Fruit fly (Drosophila melanogaster) whole organism, adult: ENCODE measurements around the gene CycE.

ENCODE experiments used
- CG12768 ChIP-seq: fragments of 200-800 bp; sonication (Bioruptor generic); optimal IDR thresholded peaks from 2 replicates; lab custom pipeline; 2017; ENCODE audit warnings: missing biosample characterization, missing genetic modification characterization, mild to moderate bottlenecking, moderate library complexity, missing genetic modification reagents
- CG1620 ChIP-seq: fragments of 200-800 bp; sonication (Bioruptor generic); optimal IDR thresholded peaks from 2 replicates; lab custom pipeline; 2016; ENCODE audit warnings: missing biosample characterization, missing genetic modification characterization
- CG33017 ChIP-seq: fragments of 200-800 bp; sonication (Bioruptor generic); optimal IDR thresholded peaks from 2 replicates; lab custom pipeline; 2018; ENCODE audit warnings: missing biosample characterization, mild to moderate bottlenecking, missing genetic modification characterization, moderate library complexity
- CG5204 ChIP-seq: fragments of 200-800 bp; sonication (Bioruptor generic); optimal IDR thresholded peaks from 2 replicates; lab custom pipeline; 2016; ENCODE audit warnings: missing biosample characterization, missing genetic modification characterization
- CG7045 ChIP-seq: fragments of 200-800 bp; sonication (Bioruptor generic); optimal IDR thresholded peaks from 2 replicates; lab custom pipeline; 2017; ENCODE audit warnings: missing biosample characterization, mild to moderate bottlenecking, missing genetic modification characterization
- Clk ChIP-seq: fragments of 200-800 bp; sonication (Bioruptor generic); optimal IDR thresholded peaks from 2 replicates; lab custom pipeline; 2017; ENCODE audit warnings: missing biosample characterization, missing genetic modification characterization
- Crg-1 ChIP-seq: fragments of 200-800 bp; sonication (Bioruptor generic); optimal IDR thresholded peaks from 2 replicates; lab custom pipeline; 2016; ENCODE audit warnings: missing biosample characterization, missing genetic modification characterization
- Hr96 ChIP-seq: fragments of 200-800 bp; sonication (Bioruptor generic); optimal IDR thresholded peaks from 2 replicates; lab custom pipeline; 2016; ENCODE audit warnings: missing biosample characterization, missing genetic modification characterization
- bab1 ChIP-seq: fragments of 200-800 bp; sonication (Bioruptor generic); optimal IDR thresholded peaks from 3 replicates; lab custom pipeline; 2019; ENCODE audit warnings: missing biosample characterization, mild to moderate bottlenecking, missing genetic modification characterization, moderate library complexity
- cnc ChIP-seq, 2 experiments: fragments of >200 bp; optimal IDR thresholded peaks; 2 replicates each; lab custom pipeline; 2017
- tj ChIP-seq: fragments of 200-800 bp; sonication (Bioruptor generic); optimal IDR thresholded peaks from 3 replicates; lab custom pipeline; 2017; ENCODE audit warnings: missing biosample characterization, mild to moderate bottlenecking, missing genetic modification characterization, moderate library complexity
- toe ChIP-seq: fragments of 200-800 bp; sonication (Bioruptor generic); optimal IDR thresholded peaks from 2 replicates; lab custom pipeline; 2016; ENCODE audit warnings: missing biosample characterization, missing genetic modification characterization

DNA sequence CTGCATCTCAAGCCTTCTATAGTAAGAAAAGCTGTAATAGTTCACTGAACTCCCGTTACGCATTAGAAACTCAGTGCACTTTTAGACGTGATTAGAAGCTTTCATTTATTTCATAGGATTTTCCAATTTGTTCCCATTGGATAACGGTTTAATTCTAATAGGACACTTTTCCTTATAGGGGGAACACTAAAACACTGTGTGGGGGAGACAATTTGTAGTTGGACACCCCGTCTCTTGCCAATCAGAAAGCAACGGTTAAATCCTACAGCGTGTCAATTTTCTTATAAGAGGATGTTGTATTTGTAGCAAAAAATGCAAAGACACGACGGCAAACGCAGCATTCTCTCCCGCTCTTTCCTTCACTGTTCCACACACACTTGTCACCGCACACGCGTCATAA, 2.0 kb downstream of the CycE start:
- no peak for TF ChIP-seq CG5204 (GFP tag; lab: Kevin White, UChicago)
- TF ChIP-seq Hr96 (GFP tag; lab: Kevin White, UChicago): no peak
- no peak for TF ChIP-seq Crg-1
- no peak for TF ChIP-seq CG33017 (tag; lab: Kevin White, UChicago)
- TF ChIP-seq CG7045 (GFP tag; lab: Kevin White, UChicago): no peak
- TF ChIP-seq bab1 (GFP tag; lab: Kevin White, UChicago): no peak
- TF ChIP-seq CG12768 (GFP tag; lab: Kevin White, UChicago): no peak
- no peak for TF ChIP-seq cnc (optimal IDR thresholded peaks at IDR 0.05; lab: Kevin White, UChicago)
- TF ChIP-seq CG1620 (GFP tag; lab: Kevin White, UChicago): no peak
- no peak for TF ChIP-seq tj (GFP tag; lab: Kevin White, UChicago)
- TF ChIP-seq toe (GFP tag; lab: Kevin White, UChicago): no peak
- no peak for TF ChIP-seq Clk (GFP tag; lab: Kevin White, UChicago)
